Fruit fly (Drosophila melanogaster) whole organism, embryonic: ENCODE measurements around the gene Mocs1.

Experiments used
- Antp ChIP-seq: fragments of 200-800 bp; sonication (Bioruptor generic); optimal IDR thresholded peaks from 3 replicates; lab custom pipeline; 2016; ENCODE audit warnings: missing biosample characterization, missing genetic modification characterization
- Atf6 ChIP-seq: fragments of 200-800 bp; sonication (Bioruptor generic); IDR thresholded peaks from 2 replicates; pipeline ENCODE4 v1.3.6; 2022; ENCODE audit warnings: missing biosample characterization, missing genetic modification characterization
- Bdp1 ChIP-seq: fragments of 200-800 bp; sonication (Bioruptor generic); optimal IDR thresholded peaks from 3 replicates; lab custom pipeline; 2016; ENCODE audit warnings: missing biosample characterization, missing genetic modification characterization
- BtbVII ChIP-seq: fragments of 200-800 bp; sonication (Bioruptor generic); optimal IDR thresholded peaks from 3 replicates; lab custom pipeline; 2017; ENCODE audit warnings: missing biosample characterization, mild to moderate bottlenecking, missing genetic modification characterization
- CG10209 ChIP-seq: fragments of 200-800 bp; sonication (Bioruptor generic); optimal IDR thresholded peaks from 3 replicates; lab custom pipeline; 2017; ENCODE audit warnings: missing biosample characterization, mild to moderate bottlenecking, missing genetic modification characterization, missing genetic modification reagents
- CG10267 ChIP-seq: fragments of 200-800 bp; sonication (Bioruptor generic); optimal IDR thresholded peaks from 2 replicates; lab custom pipeline; 2018; ENCODE audit warnings: missing biosample characterization, mild to moderate bottlenecking, missing genetic modification characterization, moderate library complexity
- CG10654 ChIP-seq: fragments of 200-800 bp; sonication (Bioruptor generic); optimal IDR thresholded peaks from 2 replicates; lab custom pipeline; 2016; ENCODE audit warnings: missing biosample characterization, missing genetic modification characterization
- CG11093 ChIP-seq: fragments of 200-800 bp; sonication (Bioruptor generic); IDR thresholded peaks from 3 replicates; pipeline ENCODE4 v1.3.6; 2022; ENCODE audit warnings: missing biosample characterization, missing genetic modification characterization
- CG11695 ChIP-seq: fragments of 200-800 bp; sonication (Bioruptor generic); IDR thresholded peaks from 3 replicates; pipeline ENCODE4 v1.3.6; 2022; ENCODE audit warnings: missing biosample characterization, missing genetic modification characterization
- CG13123 ChIP-seq: fragments of 200-800 bp; sonication (Bioruptor generic); optimal IDR thresholded peaks from 2 replicates; lab custom pipeline; 2016; ENCODE audit warnings: missing biosample characterization, missing genetic modification characterization
- CG16863 ChIP-seq: fragments of 200-800 bp; sonication (Bioruptor generic); optimal IDR thresholded peaks from 3 replicates; lab custom pipeline; 2016; ENCODE audit warnings: missing biosample characterization, missing genetic modification characterization
- CG2712 ChIP-seq: fragments of 200-800 bp; optimal IDR thresholded peaks from 3 replicates; lab custom pipeline; 2019; ENCODE audit warnings: missing biosample characterization, mild to moderate bottlenecking, missing genetic modification characterization, moderate library complexity
- CG2889 ChIP-seq: fragments of 200-800 bp; sonication (Bioruptor generic); IDR thresholded peaks from 3 replicates; pipeline ENCODE4 v1.3.6; 2022; ENCODE audit warnings: missing biosample characterization, missing genetic modification characterization
- CG3281 ChIP-seq: fragments of 200-800 bp; sonication (Bioruptor generic); optimal IDR thresholded peaks from 3 replicates; lab custom pipeline; 2017; ENCODE audit warnings: missing biosample characterization, mild to moderate bottlenecking, missing genetic modification characterization
- CG34224 ChIP-seq: fragments of 200-800 bp; sonication (Bioruptor generic); IDR thresholded peaks from 3 replicates; pipeline ENCODE4 v1.3.6; 2022; ENCODE audit warnings: missing biosample characterization, missing genetic modification characterization; ENCODE audit not compliant: partially characterized antibody
- CG34376 ChIP-seq: fragments of 200-800 bp; sonication (Bioruptor generic); optimal IDR thresholded peaks from 2 replicates; lab custom pipeline; 2018; ENCODE audit warnings: missing biosample characterization, mild to moderate bottlenecking, missing genetic modification characterization
- CG4328 ChIP-seq: fragments of 200-800 bp; sonication (Bioruptor generic); optimal IDR thresholded peaks from 3 replicates; lab custom pipeline; 2017; ENCODE audit warnings: missing biosample characterization, missing genetic modification reagents, missing genetic modification characterization
- CG4404 ChIP-seq: fragments of 200-800 bp; sonication (Bioruptor generic); IDR thresholded peaks from 2 replicates; pipeline ENCODE4 v1.3.6; 2022; ENCODE audit warnings: missing biosample characterization, missing genetic modification characterization
- CG4707 ChIP-seq: fragments of 200-800 bp; sonication (Bioruptor generic); optimal IDR thresholded peaks from 2 replicates; lab custom pipeline; 2018; ENCODE audit warnings: missing biosample characterization, mild to moderate bottlenecking, missing genetic modification characterization, moderate library complexity
- CG6765 ChIP-seq: fragments of 200-800 bp; sonication (Bioruptor generic); optimal IDR thresholded peaks from 3 replicates; lab custom pipeline; 2017; ENCODE audit warnings: missing biosample characterization, mild to moderate bottlenecking, missing genetic modification characterization
- CG9215 ChIP-seq: fragments of 200-800 bp; sonication (Bioruptor generic); IDR thresholded peaks from 2 replicates; pipeline ENCODE4 v1.3.6; 2022; ENCODE audit warnings: missing biosample characterization, missing genetic modification characterization
- CG9797 ChIP-seq: fragments of 200-800 bp; sonication (Bioruptor generic); optimal IDR thresholded peaks from 3 replicates; lab custom pipeline; 2018; ENCODE audit warnings: missing biosample characterization, mild to moderate bottlenecking, missing genetic modification characterization
- CrebB ChIP-seq: fragments of 200-800 bp; sonication (Bioruptor generic); optimal IDR thresholded peaks from 3 replicates; lab custom pipeline; 2018; ENCODE audit warnings: missing biosample characterization, mild to moderate bottlenecking, missing genetic modification characterization
- Dbx ChIP-seq: fragments of 200-800 bp; sonication (Bioruptor generic); IDR thresholded peaks from 3 replicates; pipeline ENCODE4 v1.3.6; 2022; ENCODE audit warnings: missing biosample characterization, missing genetic modification characterization
- Dp ChIP-seq: fragments of 200-800 bp; sonication (Bioruptor generic); optimal IDR thresholded peaks from 2 replicates; lab custom pipeline; 2018; ENCODE audit warnings: missing biosample characterization, mild to moderate bottlenecking, missing genetic modification characterization, moderate library complexity
- HHEX ChIP-seq: fragments of 200-800 bp; sonication (Bioruptor generic); optimal IDR thresholded peaks from 3 replicates; lab custom pipeline; 2017; ENCODE audit warnings: missing biosample characterization, mild to moderate bottlenecking, missing genetic modification characterization, missing genetic modification reagents
- Hr3 ChIP-seq: fragments of 200-800 bp; sonication (Bioruptor generic); optimal IDR thresholded peaks from 3 replicates; lab custom pipeline; 2016; ENCODE audit warnings: missing biosample characterization, missing genetic modification characterization
- Hr39 ChIP-seq: fragments of >200 bp; optimal IDR thresholded peaks from 2 replicates; lab custom pipeline; 2017
- Xrp1 ChIP-seq: fragments of 200-800 bp; sonication (Bioruptor generic); IDR thresholded peaks from 2 replicates; pipeline ENCODE4 v1.3.6; 2022; ENCODE audit warnings: missing biosample characterization, missing genetic modification characterization
- bbx ChIP-seq: fragments of 200-800 bp; sonication (Bioruptor generic); IDR thresholded peaks from 2 replicates; pipeline ENCODE4 v1.3.6; 2022; ENCODE audit warnings: missing biosample characterization, missing genetic modification characterization; ENCODE audit not compliant: partially characterized antibody
- caup ChIP-seq: fragments of 200-800 bp; sonication (Bioruptor generic); optimal IDR thresholded peaks from 3 replicates; lab custom pipeline; 2017; ENCODE audit warnings: missing biosample characterization, mild to moderate bottlenecking, missing genetic modification characterization, moderate library complexity; ENCODE audit not compliant: severe bottlenecking
- chm ChIP-seq: fragments of 200-800 bp; sonication (Bioruptor generic); IDR thresholded peaks from 2 replicates; pipeline ENCODE4 v1.3.6; 2022; ENCODE audit warnings: missing biosample characterization, missing genetic modification characterization
- dmrt99B ChIP-seq: fragments of 200-800 bp; sonication (Bioruptor generic); optimal IDR thresholded peaks from 2 replicates; lab custom pipeline; 2018; ENCODE audit warnings: missing biosample characterization, mild to moderate bottlenecking, missing genetic modification characterization, moderate library complexity
- dpn ChIP-seq, 2 experiments: fragments of 200-800 bp; sonication (Bioruptor generic); optimal IDR thresholded peaks; 3 replicates each; lab custom pipeline; 2016; ENCODE audit warnings: missing biosample characterization in 2 of 2, missing genetic modification characterization in 2 of 2
- gcm2 ChIP-seq: fragments of 200-800 bp; sonication (Bioruptor generic); optimal IDR thresholded peaks from 2 replicates; lab custom pipeline; 2016; ENCODE audit warnings: missing biosample characterization, missing genetic modification characterization
- gro ChIP-seq: fragments of 200-800 bp; sonication (Bioruptor generic); optimal IDR thresholded peaks from 2 replicates; lab custom pipeline; 2016; ENCODE audit warnings: missing biosample characterization, missing genetic modification characterization
- maf-S ChIP-seq: fragments of 200-800 bp; sonication (Bioruptor generic); optimal IDR thresholded peaks from 2 replicates; lab custom pipeline; 2016; ENCODE audit warnings: missing biosample characterization, missing genetic modification characterization
- nerfin-1 ChIP-seq: fragments of 200-800 bp; sonication (Bioruptor generic); optimal IDR thresholded peaks from 3 replicates; lab custom pipeline; 2019; ENCODE audit warnings: missing biosample characterization, mild to moderate bottlenecking, missing genetic modification characterization, moderate library complexity
- pita ChIP-seq: fragments of 200-800 bp; sonication (Bioruptor generic); optimal IDR thresholded peaks from 2 replicates; lab custom pipeline; 2017; ENCODE audit warnings: missing biosample characterization, mild to moderate bottlenecking, missing genetic modification characterization
- prd ChIP-seq, 3 experiments: fragments of >200 bp in 2 of 3; fragments of 200-800 bp in 1 of 3; sonication (Bioruptor generic) in 1 of 3; optimal IDR thresholded peaks in 2 of 3; IDR thresholded peaks in 1 of 3; 2 replicates in 2 of 3; 3 replicates in 1 of 3; pipeline versions ENCODE4 v1.3.6 to Lab custom; 2017 to 2022; ENCODE audit warnings: missing biosample characterization in 1 of 3, missing genetic modification characterization in 1 of 3
- row ChIP-seq: fragments of 200-800 bp; sonication (Bioruptor generic); IDR thresholded peaks from 3 replicates; pipeline ENCODE4 v1.3.6; 2022; ENCODE audit warnings: missing biosample characterization, missing genetic modification characterization
- sc ChIP-seq, 3 experiments: fragments of >200 bp in 2 of 3; fragments of 200-800 bp in 1 of 3; sonication (Bioruptor generic) in 1 of 3; optimal IDR thresholded peaks; 2 replicates in 2 of 3; 3 replicates in 1 of 3; lab custom pipeline; 2017; ENCODE audit warnings: mild to moderate bottlenecking in 1 of 3, missing biosample characterization in 1 of 3, missing genetic modification characterization in 1 of 3, missing genetic modification reagents in 1 of 3
- sens ChIP-seq: fragments of 200-800 bp; sonication (Bioruptor generic); peaks from one replicate; lab custom pipeline; 2016; ENCODE audit warnings: missing biosample characterization, missing genetic modification characterization
- slou ChIP-seq: fragments of 200-800 bp; sonication (Bioruptor generic); optimal IDR thresholded peaks from 3 replicates; lab custom pipeline; 2016; ENCODE audit warnings: missing biosample characterization, missing genetic modification characterization
- sna ChIP-seq: fragments of 200-800 bp; sonication (Bioruptor generic); IDR thresholded peaks from 2 replicates; pipeline ENCODE4 v1.3.6; 2022; ENCODE audit warnings: missing biosample characterization, missing genetic modification characterization; ENCODE audit not compliant: partially characterized antibody
- ssp ChIP-seq: fragments of 200-800 bp; sonication (Bioruptor generic); IDR thresholded peaks from 2 replicates; pipeline ENCODE4 v1.3.6; 2022; ENCODE audit warnings: missing biosample characterization, missing genetic modification characterization
- trem ChIP-seq: fragments of 200-800 bp; optimal IDR thresholded peaks from 3 replicates; lab custom pipeline; 2019; ENCODE audit warnings: missing biosample characterization, mild to moderate bottlenecking, missing genetic modification characterization, moderate library complexity
- ttk ChIP-seq: fragments of 200-800 bp; sonication (Bioruptor generic); IDR thresholded peaks from 2 replicates; pipeline ENCODE4 v2.1.2; 2022; ENCODE audit warnings: missing biosample characterization, missing genetic modification characterization
- vnd ChIP-seq: fragments of 200-800 bp; sonication (Bioruptor generic); IDR thresholded peaks from 3 replicates; pipeline ENCODE4 v1.3.6; 2022; ENCODE audit warnings: missing biosample characterization, missing genetic modification characterization; ENCODE audit not compliant: partially characterized antibody

The Mocs1 gene

DNA sequence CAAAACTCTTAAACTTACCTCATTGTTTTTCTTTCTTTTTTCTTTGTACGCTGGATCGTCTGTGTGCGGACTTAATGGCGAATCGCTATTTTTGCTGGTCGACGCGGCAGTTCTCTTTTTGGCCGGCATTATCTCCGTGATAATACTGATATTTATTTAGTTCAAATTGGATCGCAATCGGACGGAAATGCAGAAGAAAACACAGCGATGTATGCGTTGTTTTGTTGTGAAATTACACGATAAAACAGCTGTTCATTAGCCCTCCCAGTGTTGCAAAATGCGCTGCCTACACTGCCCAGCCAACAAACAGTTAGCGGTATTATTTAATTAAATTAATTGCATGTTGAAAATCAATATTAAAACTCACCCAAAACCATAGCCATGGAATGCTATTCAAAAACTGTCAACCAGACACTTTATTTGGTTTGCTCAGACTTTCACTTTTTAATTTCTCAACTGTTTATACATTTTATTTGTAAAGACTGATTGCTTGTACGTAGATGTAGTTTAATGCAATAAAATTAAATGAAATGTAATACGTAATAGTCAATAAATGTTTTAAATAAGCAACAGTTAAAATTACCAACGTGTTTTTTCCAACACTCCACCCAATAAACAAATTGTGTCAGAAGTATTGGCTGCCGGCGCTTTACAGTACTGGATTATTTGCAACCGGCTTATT, 27.8 kb downstream of the Mocs1 start, which contains the start of the genes Irbp18 and APP-BP1 (continued):
- TF ChIP-seq HHEX (GFP tag; lab: Kevin White, UChicago) (peak; percentile 93), CG10654 (GFP tag; lab: Kevin White, UChicago) (peak; percentile 93), sens (GFP tag; lab: Kevin White, UChicago) (peak; percentile 99), CG9797 (GFP tag; lab: Kevin White, UChicago) (peak; percentile 25), CG3281 (peak; percentile 95), chm (peak; percentile 79), CG11695 (peak; percentile 91), Dbx (GFP tag; lab: Robert Waterston, UW) (peak; percentile 90), row (GFP tag; lab: Robert Waterston, UW) (peak; percentile 88), CG11093 (GFP tag; lab: Robert Waterston, UW) (peak; percentile 71; the same call in 1 of the 3 replicates), CG4328 (peak; percentile 91), Bdp1 (peak; percentile 90), caup (peak; percentile 95), Hr39 (lab: Kevin White, UChicago) (no peak), CG34224 (GFP tag; lab: Robert Waterston, UW) (no peak), slou (GFP tag; lab: Kevin White, UChicago) (peak; percentile 90), ttk (GFP tag; lab: Robert Waterston, UW) (peak; percentile 75), prd (optimal IDR thresholded peaks at IDR 0.05; lab: Kevin White, UChicago) (no peak), prd (GFP tag; IDR thresholded peaks at IDR 0.05; lab: Robert Waterston, UW) (peak; percentile 89), ssp (GFP tag; lab: Robert Waterston, UW) (peak; percentile 66), CG13123 (GFP tag; lab: Kevin White, UChicago) (peak; percentile 84), CG10209 (GFP tag; lab: Kevin White, UChicago) (peak; percentile 96), maf-S (GFP tag; lab: Kevin White, UChicago) (peak; percentile 94), dmrt99B (tag; lab: Kevin White, UChicago) (peak; percentile 91), CG4707 (peak; percentile 63), CG2712 (tag; lab: Kevin White, UChicago) (peak; percentile 93), dpn (GFP tag; optimal IDR thresholded peaks at IDR 0.05; lab: Kevin White, UChicago) (peak; percentile 93 to 95), Hr3 (GFP tag; lab: Kevin White, UChicago) (peak; percentile 95), gcm2 (peak; percentile 86), pita (GFP tag; lab: Kevin White, UChicago) (no peak), Atf6 (GFP tag; lab: Robert Waterston, UW) (peak; percentile 89), gro (GFP tag; lab: Kevin White, UChicago) (peak; percentile 96), CG9215 (GFP tag; lab: Robert Waterston, UW) (peak; percentile 86), CG16863 (GFP tag; lab: Kevin White, UChicago) (peak; percentile 94), CG6765 (GFP tag; lab: Kevin White, UChicago) (peak; percentile 88), CG4404 (GFP tag; lab: Robert Waterston, UW) (peak; percentile 73), CG34376 (GFP tag; lab: Kevin White, UChicago) (peak; percentile 95), Xrp1 (GFP tag; lab: Robert Waterston, UW) (peak; percentile 93), CG10267 (tag; lab: Kevin White, UChicago) (peak; percentile 98), trem (tag; lab: Kevin White, UChicago) (peak; percentile 84), nerfin-1 (peak; percentile 87), CG2889 (GFP tag; lab: Robert Waterston, UW) (peak; percentile 91), sna (GFP tag; lab: Robert Waterston, UW) (no peak), bbx (GFP tag; lab: Robert Waterston, UW) (peak; percentile 16; the same call in 1 of the 2 replicates), BtbVII (GFP tag; lab: Kevin White, UChicago) (peak; percentile 91), vnd (GFP tag; lab: Robert Waterston, UW) (no peak), Dp (GFP tag; lab: Kevin White, UChicago) (peak; percentile 32), Antp (GFP tag; lab: Kevin White, UChicago) (peak; percentile 86), sc (optimal IDR thresholded peaks at IDR 0.05; lab: Kevin White, UChicago) (no peak), sc (GFP tag; optimal IDR thresholded peaks at IDR 0.05; lab: Kevin White, UChicago) (peak; percentile 90), CrebB (peak; percentile 83)
